Worm (Caenorhabditis elegans) whole organism, L4/young adult: Measurements from ENCODE around the gene prdm-14.

Experiments used
- dao-5 ChIP-seq: sonication (generic microtip); optimal IDR thresholded peaks from 2 replicates; lab custom pipeline; 2016; ENCODE audit warnings: missing genotype, missing genetic modification characterization, moderate library complexity, missing compliant biosample characterization
- him-1 ChIP-seq: sonication (generic microtip); optimal IDR thresholded peaks from 2 replicates; lab custom pipeline; 2016; ENCODE audit warnings: missing genotype, missing genetic modification reagents, missing genetic modification characterization, missing compliant biosample characterization

ce11 chrX:9010418-9010817 lies 35.6 kb upstream of the prdm-14 start, which contains the start of gene C24A3.9:
- no peak for TF ChIP-seq dao-5
- TF ChIP-seq him-1 (tag; lab: Kevin White, UChicago) = no peak
